Fruit fly (Drosophila melanogaster): Measurements from ENCODE around the gene CG9926.

DNA sequence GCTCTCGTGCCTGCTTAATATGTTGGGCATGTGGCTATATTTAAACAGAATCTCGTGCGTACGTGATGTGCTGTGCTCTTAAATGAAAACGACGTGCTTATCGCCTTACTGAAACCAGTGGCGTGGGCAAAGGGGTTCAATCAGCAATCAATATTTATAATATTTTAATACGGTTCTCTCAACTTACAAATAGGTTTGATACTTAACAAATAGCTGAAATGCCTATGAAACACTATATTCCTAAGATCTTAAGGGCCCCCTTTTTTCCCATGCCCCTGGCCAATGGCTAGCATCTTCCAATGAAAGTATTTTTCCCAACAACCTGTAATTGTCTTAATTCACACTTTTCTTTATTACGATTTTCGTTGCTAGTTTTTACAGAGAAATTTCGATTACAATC lies 35.3 kb downstream of the CG9926 start:
- TF ChIP-seq CG34367 (tag; optimal IDR thresholded peaks at IDR 0.05), result peak; percentile 71
- no peak for TF ChIP-seq rn (GFP tag; IDR thresholded peaks at IDR 0.05)
- TF ChIP-seq gl (tag; optimal IDR thresholded peaks at IDR 0.05), result peak; percentile 54
- peak; percentile 52 for TF ChIP-seq Pif1B (GFP tag; optimal IDR thresholded peaks at IDR 0.05)
- peak; percentile 86 for TF ChIP-seq CG15710 (tag; optimal IDR thresholded peaks at IDR 0.05)
- peak; percentile 71 for TF ChIP-seq Pif1A (GFP tag; optimal IDR thresholded peaks at IDR 0.05)
- TF ChIP-seq Snoo (tag; optimal IDR thresholded peaks at IDR 0.05), result peak; percentile 68
- TF ChIP-seq CG17806 (tag; optimal IDR thresholded peaks at IDR 0.05), result peak; percentile 78
- peak; percentile 69 for TF ChIP-seq CG13204 (GFP tag; optimal IDR thresholded peaks at IDR 0.05)
- TF ChIP-seq D1 (tag; optimal IDR thresholded peaks at IDR 0.05), result no peak
- peak; percentile 61; the same call in 2 of the 3 replicates for TF ChIP-seq CG4496 (GFP tag; IDR thresholded peaks at IDR 0.05)
- TF ChIP-seq Ets98B (GFP tag; IDR thresholded peaks at IDR 0.05), result 0 out of 2 replicates have a peak, but pooled peaks have one; percentile 17
- TF ChIP-seq CG9948 (tag; optimal IDR thresholded peaks at IDR 0.05), result peak; percentile 76
- TF ChIP-seq CG14655 (GFP tag; optimal IDR thresholded peaks at IDR 0.05), result peak; percentile 58
